Fruit fly (Drosophila melanogaster) whole organism: ENCODE results near the gene CG7252.

ENCODE experiments used
- CG8478 ChIP-seq: fragments of >200 bp; optimal IDR thresholded peaks from 2 replicates; lab custom pipeline; 2018; ENCODE audit warnings: inconsistent platforms
- Dll ChIP-seq: fragments of >200 bp; optimal IDR thresholded peaks from 2 replicates; lab custom pipeline; 2017
- EcR ChIP-seq, 2 experiments: fragments of >200 bp; optimal IDR thresholded peaks; 2 replicates each; lab custom pipeline; 2017; ENCODE audit warnings: missing biosample characterization in 2 of 2, missing genetic modification characterization in 2 of 2, missing genetic modification reagents in 2 of 2
- pan ChIP-seq: fragments of >200 bp; optimal IDR thresholded peaks from 2 replicates; lab custom pipeline; 2017
- psq ChIP-seq: fragments of >200 bp; optimal IDR thresholded peaks from 2 replicates; lab custom pipeline; 2017

DNA sequence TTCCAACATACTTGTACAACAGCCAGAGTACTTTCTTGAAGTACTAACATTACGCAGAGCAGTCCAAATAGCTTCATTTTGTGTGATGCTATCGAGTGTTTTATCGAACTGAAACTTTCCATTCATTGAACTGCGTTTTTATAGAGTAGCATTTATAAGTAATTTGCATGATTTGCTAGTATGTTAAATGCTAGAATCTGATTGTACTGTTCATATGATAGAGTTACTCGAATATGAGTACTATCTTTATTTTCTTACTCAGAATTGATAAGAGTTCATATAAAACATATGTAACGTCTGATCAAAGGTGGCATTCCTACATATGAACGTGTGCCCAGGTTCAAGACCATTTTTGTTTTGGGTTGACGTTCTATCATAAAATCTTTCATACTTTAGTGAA lies 5.7 kb downstream of the CG7252 start, which contains the start of gene obst-G:
- no peak for TF ChIP-seq EcR (GFP tag; optimal IDR thresholded peaks at IDR 0.05; lab: Kevin White, UChicago)
- no peak for TF ChIP-seq pan (lab: Kevin White, UChicago)
- no peak for TF ChIP-seq Dll
- TF ChIP-seq CG8478 (lab: Kevin White, UChicago) = no peak
- TF ChIP-seq psq (lab: Kevin White, UChicago) = no peak
